Worm (Caenorhabditis elegans) whole organism, dauer: Measurements from ENCODE around the gene gcy-37.

Source experiments
- unc-62 ChIP-seq: sonication (generic microtip); optimal IDR thresholded peaks from 2 replicates; lab custom pipeline; 2017; ENCODE audit warnings: missing biosample characterization, missing genetic modification reagents, missing genetic modification characterization

Gene gcy-37

ce11 chrIV:2133431-2133940 lies 25.5 kb downstream of the gcy-37 start, which contains the start of gene C23H5.12:
Gene C23H5.12, plus strand, starts transcription at chrIV:2133481.
- TF ChIP-seq unc-62 (GFP tag; lab: Kevin White, UChicago) = no peak

ce11 chrIV:2130714-2131113 lies 28.3 kb downstream of the gcy-37 start, which contains the start of gene prmt-6:
Gene prmt-6, plus strand, starts transcription at chrIV:2130965.
- no peak for TF ChIP-seq unc-62 (GFP tag; lab: Kevin White, UChicago)

- TF ChIP-seq unc-62 (GFP tag; lab: Kevin White, UChicago) = no peak
These were observed 30.2 kb downstream of the gcy-37 start, which contains the start of gene grl-20 for ce11 chrIV:2128761-2129160. Gene grl-20, minus strand, starts transcription at chrIV:2128861.

- no peak for TF ChIP-seq unc-62 (GFP tag; lab: Kevin White, UChicago)
These were observed 31.6 kb downstream of the gcy-37 start for ce11 chrIV:2127375-2127774.

- no peak for TF ChIP-seq unc-62 (GFP tag; lab: Kevin White, UChicago)
These were observed 36.5 kb downstream of the gcy-37 start, which contains the start of gene glb-7 for ce11 chrIV:2122488-2122887. Gene glb-7, plus strand, starts transcription at chrIV:2122788.

- no peak for TF ChIP-seq unc-62 (GFP tag; lab: Kevin White, UChicago)
These were observed 41.7 kb downstream of the gcy-37 start for ce11 chrIV:2117268-2117667.

- TF ChIP-seq unc-62 (GFP tag; lab: Kevin White, UChicago) = no peak
These were observed 44.6 kb downstream of the gcy-37 start, which contains the start of gene xbx-4 for ce11 chrIV:2114337-2114736. Gene xbx-4, plus strand, starts transcription at chrIV:2114637.

- TF ChIP-seq unc-62 (GFP tag; lab: Kevin White, UChicago) = no peak
These were observed 45.5 kb downstream of the gcy-37 start, which contains the start of gene C23H5.8 for ce11 chrIV:2113362-2114056. Gene C23H5.8, minus strand, starts transcription at chrIV:2113412.

ce11 chrIV:2111300-2111874 lies 47.6 kb downstream of the gcy-37 start, which contains the start of gene che-6:
Gene che-6, minus strand, starts transcription at chrIV:2111408.
- no peak for TF ChIP-seq unc-62 (GFP tag; lab: Kevin White, UChicago)

ce11 chrIV:2106708-2107107 lies 52.3 kb downstream of the gcy-37 start:
- TF ChIP-seq unc-62 (GFP tag; lab: Kevin White, UChicago) = no peak

- no peak for TF ChIP-seq unc-62 (GFP tag; lab: Kevin White, UChicago)
These were observed 56.2 kb downstream of the gcy-37 start, which contains the start of gene C23H5.15 for ce11 chrIV:2102793-2103192. Gene C23H5.15, minus strand, starts transcription at chrIV:2102893.
